Worm (Caenorhabditis elegans): ENCODE data around the gene mai-1.

mai-1 gene

DNA sequence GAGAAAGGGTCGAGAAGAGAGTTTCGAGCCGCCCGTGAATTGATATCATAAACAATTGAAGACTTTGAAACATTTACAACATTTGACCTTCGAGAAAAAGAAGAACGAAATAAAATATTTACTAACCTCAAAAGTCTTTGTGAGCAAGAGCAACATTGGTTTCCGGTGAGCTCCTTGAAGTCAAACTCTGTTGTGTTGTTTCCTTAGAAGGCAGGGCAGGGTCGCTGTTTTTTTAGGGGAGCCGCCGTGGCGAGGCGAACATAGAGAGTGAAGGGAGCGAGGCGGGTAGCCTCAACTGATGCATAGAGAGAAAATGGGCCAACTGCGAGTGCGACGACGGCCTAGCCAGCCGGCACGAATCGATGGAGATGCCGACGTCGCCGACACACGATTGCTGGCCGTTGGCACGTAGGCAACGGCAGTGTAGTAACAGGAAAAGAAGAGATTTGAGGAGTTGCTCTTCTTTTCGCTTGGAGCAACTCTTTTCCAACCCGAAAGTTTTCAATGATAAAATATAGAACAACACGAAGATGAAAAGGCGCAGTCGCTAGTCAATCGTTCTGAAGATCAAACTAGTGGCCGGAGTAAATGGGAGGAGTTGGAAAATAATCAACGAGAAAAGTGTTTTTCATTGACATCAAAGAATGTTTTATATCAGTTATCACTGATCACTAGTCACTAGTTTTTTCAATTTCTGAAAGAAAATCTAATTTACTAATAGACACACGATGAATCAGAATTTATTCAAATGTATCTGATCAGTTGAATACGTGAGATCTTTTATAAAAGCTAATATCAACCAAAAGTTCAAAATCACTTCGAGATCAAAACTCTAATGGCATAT is at the start of gene mai-1 (continued):
- TF ChIP-seq fkh-8 (tag; optimal IDR thresholded peaks at IDR 0.05) (peak; percentile 35), ceh-88 (GFP tag; IDR thresholded peaks at IDR 0.05) (peak; percentile 42; the same call in 1 of the 2 replicates), tbx-2 (tag; optimal IDR thresholded peaks at IDR 0.05) (peak; percentile 54), Y116A8C.19 (tag; optimal IDR thresholded peaks at IDR 0.05; ENCODE audit: borderline replicate concordance) (no peak), fos-1 (tag; optimal IDR thresholded peaks at IDR 0.05) (no peak), F16B12.6 (tag; optimal IDR thresholded peaks at IDR 0.05) (no peak), lin-14 (GFP tag; optimal IDR thresholded peaks at IDR 0.05) (peak; percentile 86), grh-1 (GFP tag; IDR thresholded peaks at IDR 0.05) (no peak), rnt-1 (tag; optimal IDR thresholded peaks at IDR 0.05) (peak; percentile 60), nhr-11 (tag; optimal IDR thresholded peaks at IDR 0.05) (no peak), mdl-1 (tag; optimal IDR thresholded peaks at IDR 0.05) (peak in 1 of 2 experiments; percentile 24), alr-1 (tag; optimal IDR thresholded peaks at IDR 0.05; ENCODE audit: borderline replicate concordance) (no peak), ceh-63 (GFP tag; optimal IDR thresholded peaks at IDR 0.05) (no peak), nhr-71 (tag; optimal IDR thresholded peaks at IDR 0.05) (peak; percentile 70), unc-30 (tag; optimal IDR thresholded peaks at IDR 0.05) (no peak)

DNA sequence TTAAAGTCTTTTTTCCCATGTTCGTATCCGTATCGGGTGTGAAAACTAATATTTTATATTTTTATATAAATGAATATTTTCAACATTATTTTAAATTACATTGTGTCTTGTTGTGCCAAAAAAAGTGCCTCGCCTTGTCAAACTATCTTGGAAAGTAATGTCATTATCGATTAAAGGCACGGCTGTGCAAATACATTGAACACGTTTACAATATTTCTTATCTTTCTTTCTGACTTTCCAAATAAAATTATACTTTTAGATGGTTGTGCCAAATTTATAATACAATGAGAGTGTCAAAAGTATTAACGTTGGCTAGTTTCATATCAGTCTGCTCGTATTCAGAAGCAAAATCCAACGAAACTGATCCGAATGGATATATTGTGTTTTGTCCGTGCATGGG is 49.2 kb upstream of the mai-1 start, which contains the start of gene pfut-1:
TSS of gene pfut-1 (plus strand) at position 258 of the 400 bp plus-strand sequence.
- TF ChIP-seq nhr-11 (tag; optimal IDR thresholded peaks at IDR 0.05) (no peak), elt-2 (tag; optimal IDR thresholded peaks at IDR 0.05) (peak; percentile 23)

DNA sequence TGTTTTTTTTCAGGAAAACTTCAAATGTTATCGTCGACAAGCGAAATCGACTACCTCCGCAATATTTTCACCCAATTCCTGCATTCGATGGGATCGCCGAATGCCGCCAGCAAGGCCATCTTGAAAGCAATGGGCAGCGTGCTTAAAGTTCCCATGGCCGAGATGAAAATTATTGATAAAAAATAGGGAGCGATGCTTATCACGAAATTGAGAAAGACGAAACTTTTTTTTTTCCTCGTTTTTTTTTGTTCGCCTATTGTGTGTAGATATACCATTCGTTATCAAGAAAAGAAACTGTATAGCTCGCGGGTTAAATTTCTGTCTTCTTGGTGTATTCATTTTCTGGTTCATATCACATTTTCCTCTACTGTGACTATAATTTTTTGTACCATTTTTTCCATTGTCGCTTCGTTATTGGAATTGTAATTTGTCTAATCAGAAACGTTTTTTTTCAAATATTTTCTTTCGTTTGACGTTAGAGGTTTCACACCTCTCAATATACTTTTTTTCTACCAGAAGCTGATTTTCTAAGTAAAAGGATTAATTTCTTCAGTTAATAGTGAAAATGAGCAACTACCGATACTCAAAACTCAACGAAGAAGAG is 47.7 kb upstream of the mai-1 start, which contains the start of gene syx-6:
TSS of gene syx-6 (plus strand) at position 554 of the 604 bp plus-strand sequence.
- TF ChIP-seq unc-86 (tag; optimal IDR thresholded peaks at IDR 0.05): no peak
- TF ChIP-seq elt-2 (tag; optimal IDR thresholded peaks at IDR 0.05): peak; percentile 50
- TF ChIP-seq elt-3 (tag; optimal IDR thresholded peaks at IDR 0.05): no peak
- TF ChIP-seq sup-37 (GFP tag; optimal IDR thresholded peaks at IDR 0.05): no peak
- peak; percentile 8 for TF ChIP-seq lin-14 (GFP tag; optimal IDR thresholded peaks at IDR 0.05)
- TF ChIP-seq nhr-77 (tag; optimal IDR thresholded peaks at IDR 0.05): no peak
- no peak for TF ChIP-seq unc-130 (tag; optimal IDR thresholded peaks at IDR 0.05)
- no peak for TF ChIP-seq nhr-84 (tag; optimal IDR thresholded peaks at IDR 0.05)
- TF ChIP-seq fos-1 (tag; optimal IDR thresholded peaks at IDR 0.05): no peak
- no peak for TF ChIP-seq egl-13 (tag; optimal IDR thresholded peaks at IDR 0.05)
- no peak for TF ChIP-seq ceh-88 (GFP tag; IDR thresholded peaks at IDR 0.05)
- TF ChIP-seq fkh-8 (tag; optimal IDR thresholded peaks at IDR 0.05): no peak
- no peak for TF ChIP-seq mef-2 (tag; optimal IDR thresholded peaks at IDR 0.05)

DNA sequence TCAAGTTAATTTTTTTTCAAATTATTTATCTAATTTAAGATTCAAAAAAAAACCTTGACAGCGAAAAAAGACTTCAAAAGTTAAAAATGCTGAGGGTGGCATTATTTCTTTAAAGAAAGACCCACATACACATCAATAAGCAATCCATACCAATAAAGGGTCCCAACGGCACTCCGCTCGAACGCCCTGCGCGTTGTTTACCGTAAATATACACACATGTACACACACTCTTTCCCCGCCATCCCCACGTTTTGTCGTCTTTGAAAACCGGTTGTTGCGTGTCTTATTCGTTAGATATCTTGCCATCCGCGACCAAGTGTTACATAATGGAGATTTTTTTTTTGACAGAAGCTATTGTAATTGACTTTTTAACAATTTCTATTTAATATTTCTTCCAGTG is 43.2 kb upstream of the mai-1 start, which contains the start of gene gcc-1:
TSS of gene gcc-1 (plus strand) at position 399 of the 400 bp plus-strand sequence.
- peak; percentile 16 for TF ChIP-seq unc-86 (tag; optimal IDR thresholded peaks at IDR 0.05)
- TF ChIP-seq unc-130 (tag; optimal IDR thresholded peaks at IDR 0.05): peak; percentile 31
- TF ChIP-seq blmp-1 (tag; optimal IDR thresholded peaks at IDR 0.05): peak; percentile 75
- TF ChIP-seq tlp-1 (tag; optimal IDR thresholded peaks at IDR 0.05): no peak
- peak in 1 of 2 experiments; percentile 38 for TF ChIP-seq mdl-1 (tag; optimal IDR thresholded peaks at IDR 0.05)
- peak; percentile 42; the same call in 1 of the 2 replicates for TF ChIP-seq nhr-19 (GFP tag; conservative IDR thresholded peaks at IDR 0.05)
- peak; percentile 78 for TF ChIP-seq lin-14 (GFP tag; optimal IDR thresholded peaks at IDR 0.05)
- peak; percentile 19 for TF ChIP-seq fkh-8 (tag; optimal IDR thresholded peaks at IDR 0.05)
- peak; percentile 49 for TF ChIP-seq C16A3.4 (tag; optimal IDR thresholded peaks at IDR 0.05)
- peak; percentile 10 for TF ChIP-seq mep-1 (tag; optimal IDR thresholded peaks at IDR 0.05)
- TF ChIP-seq xbp-1 (tag; optimal IDR thresholded peaks at IDR 0.05): peak; percentile 43
- no peak for TF ChIP-seq ztf-11 (tag; optimal IDR thresholded peaks at IDR 0.05)
- peak in 1 of 6 experiments; percentile 56 for TF ChIP-seq elt-3 (tag; optimal IDR thresholded peaks at IDR 0.05)
- TF ChIP-seq ceh-82 (tag; optimal IDR thresholded peaks at IDR 0.05): peak in 2 of 3 experiments; percentile 16 to 31
- peak; percentile 51 for TF ChIP-seq tbx-2 (tag; optimal IDR thresholded peaks at IDR 0.05)
- peak; percentile 84 for TF ChIP-seq nhr-85 (tag)
- TF ChIP-seq lin-35 (GFP tag; optimal IDR thresholded peaks at IDR 0.05): peak; percentile 11 to 63
- TF ChIP-seq skn-1 (tag; optimal IDR thresholded peaks at IDR 0.05): no peak
- no peak for TF ChIP-seq Y116A8C.19 (tag; optimal IDR thresholded peaks at IDR 0.05; ENCODE audit: borderline replicate concordance)
- no peak for TF ChIP-seq ama-1 (optimal IDR thresholded peaks at IDR 0.05)
- peak; percentile 2 for TF ChIP-seq nhr-77 (tag; optimal IDR thresholded peaks at IDR 0.05)
- TF ChIP-seq nhr-84 (tag; optimal IDR thresholded peaks at IDR 0.05): no peak
- peak; percentile 46 for TF ChIP-seq swsn-7 (tag; optimal IDR thresholded peaks at IDR 0.05)
- TF ChIP-seq unc-30 (tag; optimal IDR thresholded peaks at IDR 0.05): no peak
- peak in 2 of 3 experiments; percentile 23 to 31 for TF ChIP-seq dpl-1 (GFP tag; optimal IDR thresholded peaks at IDR 0.05)
- TF ChIP-seq nhr-71 (tag; optimal IDR thresholded peaks at IDR 0.05): peak; percentile 63
- TF ChIP-seq dsc-1 (tag; optimal IDR thresholded peaks at IDR 0.05): peak; percentile 10
- peak; percentile 55 for TF ChIP-seq snu-23 (GFP tag; optimal IDR thresholded peaks at IDR 0.05)
- TF ChIP-seq sup-37 (GFP tag; optimal IDR thresholded peaks at IDR 0.05): no peak
- peak; percentile 13 for TF ChIP-seq pag-3 (tag; optimal IDR thresholded peaks at IDR 0.05; ENCODE audit: borderline replicate concordance, insufficient read depth)
